Worm (Caenorhabditis elegans): Measurements from ENCODE around the gene pfk-1.2.

- TF ChIP-seq ztf-29 (GFP tag; IDR thresholded peaks at IDR 0.05) = peak; percentile 80; the same call in 1 of the 2 replicates
- no peak for TF ChIP-seq tab-1 (GFP tag; IDR thresholded peaks at IDR 0.05)
- TF ChIP-seq flt-1 (GFP tag; IDR thresholded peaks at IDR 0.05) = peak; percentile 84
- peak; percentile 55 for TF ChIP-seq cog-1 (tag; optimal IDR thresholded peaks at IDR 0.05)
- no peak for TF ChIP-seq T22C8.4 (GFP tag; IDR thresholded peaks at IDR 0.05)
- 0 out of 2 replicates have a peak, but pooled peaks have one; percentile 34 for TF ChIP-seq klf-2 (GFP tag; conservative IDR thresholded peaks at IDR 0.05)
- peak; percentile 82 for TF ChIP-seq ztf-23 (GFP tag; IDR thresholded peaks at IDR 0.05)
- TF ChIP-seq ref-1 (GFP tag; conservative IDR thresholded peaks at IDR 0.05) = no peak
- TF ChIP-seq med-1 (GFP tag; optimal IDR thresholded peaks at IDR 0.05; ENCODE audit: insufficient read depth) = peak; percentile 89
These were observed 51.2 kb downstream of the pfk-1.2 start, which contains the start of gene rtfo-1 for ce11 chrV:9582594-9583322.
